Fruit fly (Drosophila melanogaster) whole organism, pupa: ENCODE data around the gene cold.

Experiments
- CG10348 ChIP-seq: fragments of 200-800 bp; sonication (Bioruptor generic); IDR thresholded peaks from 2 replicates; pipeline ENCODE4 v1.3.6; 2022; ENCODE audit warnings: missing biosample characterization, missing genetic modification characterization
- CG12605 ChIP-seq: fragments of 200-800 bp; sonication (Bioruptor generic); IDR thresholded peaks from 2 replicates; pipeline ENCODE4 v1.3.6; 2022; ENCODE audit warnings: missing biosample characterization, missing genetic modification characterization
- CG13204 ChIP-seq: fragments of 200-800 bp; sonication (Bioruptor generic); optimal IDR thresholded peaks from 2 replicates; lab custom pipeline; 2018; ENCODE audit warnings: missing biosample characterization, mild to moderate bottlenecking, missing genetic modification characterization, moderate library complexity
- CG14655 ChIP-seq: fragments of 200-800 bp; sonication (Bioruptor generic); optimal IDR thresholded peaks from 3 replicates; lab custom pipeline; 2017; ENCODE audit warnings: mild to moderate bottlenecking, missing biosample characterization, missing genetic modification reagents, missing genetic modification characterization
- CG15710 ChIP-seq: fragments of 200-800 bp; sonication (Bioruptor generic); optimal IDR thresholded peaks from 2 replicates; lab custom pipeline; 2018; ENCODE audit warnings: missing biosample characterization, mild to moderate bottlenecking, missing genetic modification characterization, moderate library complexity
- CG17806 ChIP-seq: fragments of 200-800 bp; sonication (Bioruptor generic); optimal IDR thresholded peaks from 2 replicates; lab custom pipeline; 2018; ENCODE audit warnings: missing biosample characterization, mild to moderate bottlenecking, missing genetic modification characterization, moderate library complexity
- CG32121 ChIP-seq: fragments of 200-800 bp; sonication (Bioruptor generic); IDR thresholded peaks from 2 replicates; pipeline ENCODE4 v1.3.6; 2022; ENCODE audit warnings: missing biosample characterization, missing genetic modification characterization
- CG34367 ChIP-seq: fragments of 200-800 bp; sonication (Bioruptor generic); optimal IDR thresholded peaks from 2 replicates; lab custom pipeline; 2018; ENCODE audit warnings: missing biosample characterization, mild to moderate bottlenecking, missing genetic modification characterization
- CG4496 ChIP-seq: fragments of 200-800 bp; sonication (Bioruptor generic); IDR thresholded peaks from 3 replicates; pipeline ENCODE4 v1.3.6; 2022; ENCODE audit warnings: missing biosample characterization, missing genetic modification characterization
- CG8159 ChIP-seq: fragments of 200-800 bp; sonication (Bioruptor generic); optimal IDR thresholded peaks from 3 replicates; lab custom pipeline; 2018; ENCODE audit warnings: missing biosample characterization, mild to moderate bottlenecking, missing genetic modification characterization, moderate library complexity
- CG8301 ChIP-seq: fragments of 200-800 bp; sonication (Bioruptor generic); optimal IDR thresholded peaks from 2 replicates; lab custom pipeline; 2018; ENCODE audit warnings: missing biosample characterization, mild to moderate bottlenecking, missing genetic modification characterization
- CG9948 ChIP-seq: fragments of 200-800 bp; sonication (Bioruptor generic); optimal IDR thresholded peaks from 2 replicates; lab custom pipeline; 2018; ENCODE audit warnings: missing biosample characterization, mild to moderate bottlenecking, missing genetic modification characterization, moderate library complexity
- D1 ChIP-seq: fragments of 200-800 bp; sonication (Bioruptor generic); optimal IDR thresholded peaks from 2 replicates; lab custom pipeline; 2018; ENCODE audit warnings: missing biosample characterization, mild to moderate bottlenecking, missing genetic modification characterization, moderate library complexity
- EcR ChIP-seq: fragments of 200-800 bp; sonication (Bioruptor generic); optimal IDR thresholded peaks from 3 replicates; lab custom pipeline; 2019; ENCODE audit warnings: missing biosample characterization, missing genetic modification characterization, mild to moderate bottlenecking, moderate library complexity, missing genetic modification reagents
- Ets98B ChIP-seq: fragments of 200-800 bp; sonication (Bioruptor generic); IDR thresholded peaks from 2 replicates; pipeline ENCODE4 v1.3.6; 2022; ENCODE audit warnings: missing biosample characterization, missing genetic modification characterization
- Pif1A ChIP-seq: fragments of 200-800 bp; sonication (Bioruptor generic); optimal IDR thresholded peaks from 3 replicates; lab custom pipeline; 2016; ENCODE audit warnings: missing biosample characterization, missing genetic modification characterization
- Pif1B ChIP-seq: fragments of 200-800 bp; sonication (Bioruptor generic); optimal IDR thresholded peaks from 3 replicates; lab custom pipeline; 2016; ENCODE audit warnings: missing biosample characterization, missing genetic modification characterization
- Snoo ChIP-seq: fragments of 200-800 bp; sonication (Bioruptor generic); optimal IDR thresholded peaks from 3 replicates; lab custom pipeline; 2017; ENCODE audit warnings: missing biosample characterization, mild to moderate bottlenecking, missing genetic modification characterization, inconsistent platforms
- fd96Ca ChIP-seq: fragments of 200-800 bp; sonication (Bioruptor generic); IDR thresholded peaks from 3 replicates; pipeline ENCODE4 v1.3.6; 2022; ENCODE audit warnings: missing biosample characterization, missing genetic modification characterization
- gl ChIP-seq: fragments of 200-800 bp; sonication (Bioruptor generic); optimal IDR thresholded peaks from 2 replicates; lab custom pipeline; 2018; ENCODE audit warnings: missing biosample characterization, mild to moderate bottlenecking, missing genetic modification characterization
- rn ChIP-seq: fragments of 200-800 bp; sonication (Bioruptor generic); IDR thresholded peaks from 2 replicates; pipeline ENCODE4 v1.3.6; 2022; ENCODE audit warnings: missing biosample characterization, missing genetic modification characterization

The cold gene

DNA sequence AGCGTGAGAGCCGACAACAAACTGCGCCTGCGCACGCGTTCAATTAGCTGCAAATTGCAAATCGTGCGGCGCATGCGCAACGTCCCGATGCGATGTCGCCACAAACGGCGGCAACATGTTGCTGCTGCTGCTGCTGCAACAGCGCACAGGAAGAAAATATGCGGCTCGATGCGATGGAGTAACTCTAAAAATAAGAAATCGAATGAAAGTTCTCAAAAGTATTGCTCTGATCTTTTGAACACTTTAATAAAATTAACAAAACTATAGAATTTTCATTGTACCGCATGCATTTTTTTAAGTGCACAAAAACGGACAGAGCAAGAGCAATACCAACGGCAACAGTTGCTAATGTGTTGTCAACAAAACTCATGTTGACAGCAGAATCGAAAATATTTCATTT lies 32.1 kb downstream of the cold start:
- TF ChIP-seq rn (GFP tag; lab: Robert Waterston, UW) (peak; percentile 72), gl (no peak), fd96Ca (GFP tag; lab: Robert Waterston, UW) (peak; percentile 93), D1 (no peak), CG4496 (GFP tag; lab: Robert Waterston, UW) (peak; percentile 93), CG13204 (GFP tag; lab: Kevin White, UChicago) (no peak), CG10348 (peak; percentile 54; the same call in 1 of the 2 replicates), EcR (no peak), CG8159 (tag; lab: Kevin White, UChicago) (peak; percentile 71), Pif1A (GFP tag; lab: Kevin White, UChicago) (peak; percentile 73), Ets98B (peak; percentile 92), CG8301 (peak; percentile 89), CG17806 (tag; lab: Kevin White, UChicago) (peak; percentile 74), CG14655 (GFP tag; lab: Kevin White, UChicago) (peak; percentile 88), CG32121 (GFP tag; lab: Robert Waterston, UW) (peak; percentile 92), CG9948 (tag; lab: Kevin White, UChicago) (peak; percentile 72), CG34367 (tag; lab: Kevin White, UChicago) (peak; percentile 34), Pif1B (GFP tag; lab: Kevin White, UChicago) (peak; percentile 72), CG12605 (GFP tag; lab: Robert Waterston, UW) (peak; percentile 87), CG15710 (tag; lab: Kevin White, UChicago) (peak; percentile 75), Snoo (peak; percentile 38)

DNA sequence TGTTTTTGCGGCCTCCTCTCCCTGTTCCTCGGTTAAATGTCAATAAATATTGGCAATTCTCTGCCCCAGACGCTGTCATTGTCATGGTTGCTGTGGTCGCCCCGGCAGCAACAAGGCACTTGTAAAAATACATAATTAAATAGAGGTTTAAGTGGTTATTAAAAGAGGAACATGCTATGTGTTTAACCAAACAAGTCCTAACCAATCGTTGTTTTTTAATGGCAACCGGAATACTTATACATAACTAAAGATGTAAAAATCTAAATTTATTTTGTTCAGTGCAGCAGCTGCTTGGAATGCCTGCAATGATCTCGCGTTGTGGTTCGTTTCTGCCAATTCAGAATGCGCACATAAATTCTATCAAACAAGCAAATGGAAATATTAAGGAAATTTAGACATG lies 32.9 kb downstream of the cold start:
- TF ChIP-seq CG17806 (tag; lab: Kevin White, UChicago) (peak; percentile 50), CG15710 (tag; lab: Kevin White, UChicago) (peak; percentile 25), Pif1B (GFP tag; lab: Kevin White, UChicago) (peak; percentile 19), CG4496 (GFP tag; lab: Robert Waterston, UW) (no peak), CG10348 (no peak), rn (GFP tag; lab: Robert Waterston, UW) (no peak), CG32121 (GFP tag; lab: Robert Waterston, UW) (no peak), EcR (no peak), CG34367 (tag; lab: Kevin White, UChicago) (peak; percentile 35), CG8159 (tag; lab: Kevin White, UChicago) (peak; percentile 41), CG12605 (GFP tag; lab: Robert Waterston, UW) (no peak), Snoo (no peak), Pif1A (GFP tag; lab: Kevin White, UChicago) (peak; percentile 45), gl (no peak), CG8301 (peak; percentile 24), CG14655 (GFP tag; lab: Kevin White, UChicago) (peak; percentile 50), fd96Ca (GFP tag; lab: Robert Waterston, UW) (no peak), CG13204 (GFP tag; lab: Kevin White, UChicago) (no peak), D1 (no peak), CG9948 (tag; lab: Kevin White, UChicago) (peak; percentile 38), Ets98B (no peak)

DNA sequence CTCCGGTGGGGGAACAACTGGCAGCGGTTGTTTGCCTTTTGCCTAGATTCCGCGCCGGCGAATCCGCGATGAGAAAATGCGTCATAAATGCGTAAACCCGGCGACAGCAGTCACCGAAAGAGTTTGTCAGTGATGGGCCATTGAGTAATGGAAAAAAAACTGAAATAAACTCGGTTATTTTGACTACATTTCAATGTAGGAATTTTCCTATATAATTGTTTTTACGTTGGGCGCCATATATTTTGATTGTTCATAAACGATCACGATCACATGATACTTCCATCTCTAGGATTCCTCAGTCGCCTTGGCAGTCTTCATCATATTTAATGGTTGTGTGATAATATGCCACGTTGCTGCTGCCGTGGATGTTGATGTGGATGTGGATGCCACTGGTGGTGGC lies 34.1 kb downstream of the cold start:
- TF ChIP-seq CG14655 (GFP tag; lab: Kevin White, UChicago) = peak; percentile 84
- TF ChIP-seq CG34367 (tag; lab: Kevin White, UChicago) = peak; percentile 79
- TF ChIP-seq Pif1B (GFP tag; lab: Kevin White, UChicago) = peak; percentile 60
- peak; percentile 52; the same call in 1 of the 2 replicates for TF ChIP-seq CG32121 (GFP tag; lab: Robert Waterston, UW)
- TF ChIP-seq CG17806 (tag; lab: Kevin White, UChicago) = peak; percentile 75
- TF ChIP-seq EcR = no peak
- TF ChIP-seq CG8159 (tag; lab: Kevin White, UChicago) = peak; percentile 72
- peak; percentile 81 for TF ChIP-seq CG15710 (tag; lab: Kevin White, UChicago)
- peak; percentile 82 for TF ChIP-seq CG4496 (GFP tag; lab: Robert Waterston, UW)
- TF ChIP-seq CG13204 (GFP tag; lab: Kevin White, UChicago) = peak; percentile 59
- TF ChIP-seq CG10348 = no peak
- TF ChIP-seq CG12605 (GFP tag; lab: Robert Waterston, UW) = peak; percentile 59
- peak; percentile 79 for TF ChIP-seq fd96Ca (GFP tag; lab: Robert Waterston, UW)
- peak; percentile 71 for TF ChIP-seq Ets98B
- no peak for TF ChIP-seq D1
- TF ChIP-seq CG8301 = peak; percentile 80
- peak; percentile 32 for TF ChIP-seq gl
- TF ChIP-seq Snoo = no peak
- TF ChIP-seq CG9948 (tag; lab: Kevin White, UChicago) = peak; percentile 74
- peak; percentile 69 for TF ChIP-seq Pif1A (GFP tag; lab: Kevin White, UChicago)
- TF ChIP-seq rn (GFP tag; lab: Robert Waterston, UW) = no peak

DNA sequence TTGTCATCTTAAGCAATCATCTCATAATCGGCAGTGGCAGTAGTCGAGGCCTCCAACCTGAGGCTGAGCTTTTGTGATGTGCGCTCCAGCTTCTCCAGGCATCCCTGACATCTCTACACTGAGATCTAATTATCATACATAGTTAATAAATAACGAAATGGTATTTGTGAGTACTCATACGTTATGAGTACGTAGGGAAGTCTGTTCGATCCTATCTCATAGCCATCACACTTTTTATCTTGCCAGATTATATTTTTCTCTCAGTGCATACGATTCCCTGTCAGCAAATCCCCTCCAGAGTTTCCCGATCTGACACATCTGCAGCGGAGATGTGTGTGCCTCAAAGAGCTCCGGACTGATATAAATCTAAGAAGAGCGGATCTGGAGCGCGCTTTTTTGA lies 35.4 kb downstream of the cold start:
- TF ChIP-seq fd96Ca (GFP tag; lab: Robert Waterston, UW) (peak; percentile 61), D1 (no peak), CG9948 (tag; lab: Kevin White, UChicago) (peak; percentile 76), gl (peak; percentile 33), rn (GFP tag; lab: Robert Waterston, UW) (no peak), Pif1B (GFP tag; lab: Kevin White, UChicago) (peak; percentile 70), CG8159 (tag; lab: Kevin White, UChicago) (peak; percentile 76), CG13204 (GFP tag; lab: Kevin White, UChicago) (no peak), CG10348 (no peak), CG4496 (GFP tag; lab: Robert Waterston, UW) (peak; percentile 60; the same call in 1 of the 3 replicates), Snoo (no peak), CG32121 (GFP tag; lab: Robert Waterston, UW) (no peak), Ets98B (peak; percentile 31; the same call in 1 of the 2 replicates), CG8301 (peak; percentile 63), CG17806 (tag; lab: Kevin White, UChicago) (peak; percentile 75), Pif1A (GFP tag; lab: Kevin White, UChicago) (peak; percentile 68), CG34367 (tag; lab: Kevin White, UChicago) (peak; percentile 72), CG15710 (tag; lab: Kevin White, UChicago) (peak; percentile 68), CG14655 (GFP tag; lab: Kevin White, UChicago) (peak; percentile 70), CG12605 (GFP tag; lab: Robert Waterston, UW) (peak; percentile 19; the same call in 1 of the 2 replicates), EcR (no peak)
- TF ChIP-seq, all 21 proteins: peak for 14
